Worm (Caenorhabditis elegans): ENCODE results near the gene ttr-37.

Gene ttr-37

DNA sequence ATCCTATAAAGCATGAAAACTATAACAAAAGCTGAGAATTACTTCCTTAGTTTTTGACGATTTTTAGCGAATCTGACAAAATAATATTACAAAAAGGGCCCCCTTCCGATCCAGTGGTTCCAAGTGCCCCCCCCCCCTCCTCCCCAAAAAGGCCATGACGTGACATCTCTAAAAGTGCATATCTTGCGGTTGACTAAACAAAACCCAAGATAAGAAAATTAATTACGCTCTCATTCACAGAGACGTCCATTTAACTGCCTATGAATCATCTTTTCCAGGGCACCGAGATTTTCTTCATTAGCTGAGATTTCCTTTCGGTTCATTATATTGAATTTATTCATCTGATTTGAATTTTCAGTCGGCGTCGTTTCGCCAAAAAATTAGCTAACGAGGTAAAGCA is 37.1 kb downstream of the ttr-37 start, which contains the start of gene inso-1:
inso-1 (plus strand) TSS at position 301 of the 400 bp plus-strand sequence.
- no peak for TF ChIP-seq nhr-12 (tag; optimal IDR thresholded peaks at IDR 0.05)
- TF ChIP-seq skn-1 (tag; optimal IDR thresholded peaks at IDR 0.05) = no peak
- no peak for TF ChIP-seq egl-27 (tag; optimal IDR thresholded peaks at IDR 0.05)
- TF ChIP-seq snpc-4 (tag; optimal IDR thresholded peaks at IDR 0.05) = no peak
- TF ChIP-seq elt-3 (tag; optimal IDR thresholded peaks at IDR 0.05) = no peak
- TF ChIP-seq nhr-67 (tag; optimal IDR thresholded peaks at IDR 0.05) = no peak
- no peak for TF ChIP-seq nhr-11 (tag; optimal IDR thresholded peaks at IDR 0.05)
- TF ChIP-seq ceh-9 (tag; optimal IDR thresholded peaks at IDR 0.05) = no peak
- no peak for TF ChIP-seq ceh-28 (tag; optimal IDR thresholded peaks at IDR 0.05)
- TF ChIP-seq elt-1 (tag; optimal IDR thresholded peaks at IDR 0.05) = no peak
- TF ChIP-seq lsy-12 (tag; optimal IDR thresholded peaks at IDR 0.05) = no peak

ce11 chrX:1295713-1296112 is 41.3 kb downstream of the ttr-37 start:
- TF ChIP-seq unc-62 (GFP tag; optimal IDR thresholded peaks at IDR 0.05) (no peak), lin-39 (tag; optimal IDR thresholded peaks at IDR 0.05) (no peak), nhr-12 (tag; optimal IDR thresholded peaks at IDR 0.05) (no peak), zag-1 (tag; optimal IDR thresholded peaks at IDR 0.05) (no peak), skn-1 (tag; optimal IDR thresholded peaks at IDR 0.05) (no peak), nhr-67 (tag; optimal IDR thresholded peaks at IDR 0.05) (no peak), nhr-237 (tag; optimal IDR thresholded peaks at IDR 0.05) (no peak), sea-2 (GFP tag; optimal IDR thresholded peaks at IDR 0.05) (no peak), tbx-2 (tag; optimal IDR thresholded peaks at IDR 0.05) (no peak), hmg-11 (tag; optimal IDR thresholded peaks at IDR 0.05) (no peak), ceh-82 (tag; optimal IDR thresholded peaks at IDR 0.05) (no peak), elt-2 (tag; optimal IDR thresholded peaks at IDR 0.05) (no peak), fkh-2 (tag; optimal IDR thresholded peaks at IDR 0.05) (no peak), ztf-11 (tag; optimal IDR thresholded peaks at IDR 0.05) (no peak), ama-1 (optimal IDR thresholded peaks at IDR 0.05) (no peak), pqm-1 (tag; optimal IDR thresholded peaks at IDR 0.05) (no peak), elt-1 (tag; optimal IDR thresholded peaks at IDR 0.05) (no peak), aly-2 (tag; optimal IDR thresholded peaks at IDR 0.05) (no peak)

DNA sequence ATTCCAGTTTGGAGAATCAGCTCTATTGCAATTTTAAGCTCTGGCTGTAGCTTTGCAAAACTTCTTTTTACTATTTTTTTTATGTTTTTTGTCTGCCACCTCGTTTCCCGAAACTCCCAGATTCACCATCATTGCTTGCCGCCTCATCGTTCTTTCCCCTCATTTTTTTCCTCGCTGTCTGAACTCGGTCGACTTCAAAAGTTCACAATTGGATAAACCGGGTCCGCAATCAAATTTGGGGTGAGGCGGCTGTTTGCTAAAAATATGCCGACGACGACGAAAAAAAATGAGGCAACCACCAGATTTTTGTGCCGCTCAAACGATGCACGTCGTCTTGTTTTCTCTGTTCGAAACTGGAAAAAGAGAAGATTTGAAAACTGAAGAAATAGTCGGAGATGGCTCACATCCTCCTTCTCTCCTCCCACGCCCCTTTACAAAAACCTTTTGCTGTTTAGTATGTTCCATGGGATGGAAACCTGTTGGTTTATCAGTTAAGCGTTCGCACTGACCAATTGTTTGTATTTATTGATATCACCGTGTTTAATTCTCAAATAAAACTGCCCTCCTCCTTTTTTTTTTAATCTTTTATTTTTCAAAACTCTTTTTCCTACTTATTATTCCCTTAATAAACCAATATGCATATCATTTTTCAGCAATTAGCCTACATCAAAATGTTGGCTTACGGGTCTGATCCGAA is 42.2 kb downstream of the ttr-37 start, which contains the start of gene dop-4:
dop-4 (plus strand) TSS at position 647 of the 697 bp plus-strand sequence.
- TF ChIP-seq elt-1 (tag; optimal IDR thresholded peaks at IDR 0.05) (no peak), daf-12 (tag; optimal IDR thresholded peaks at IDR 0.05) (no peak), ceh-9 (tag; optimal IDR thresholded peaks at IDR 0.05) (no peak), ceh-16 (tag; optimal IDR thresholded peaks at IDR 0.05) (no peak), snpc-4 (tag; optimal IDR thresholded peaks at IDR 0.05) (no peak), nhr-12 (tag; optimal IDR thresholded peaks at IDR 0.05) (no peak), nhr-67 (tag; optimal IDR thresholded peaks at IDR 0.05) (no peak), nhr-76 (tag; optimal IDR thresholded peaks at IDR 0.05) (no peak), mml-1 (tag; optimal IDR thresholded peaks at IDR 0.05) (no peak)

DNA sequence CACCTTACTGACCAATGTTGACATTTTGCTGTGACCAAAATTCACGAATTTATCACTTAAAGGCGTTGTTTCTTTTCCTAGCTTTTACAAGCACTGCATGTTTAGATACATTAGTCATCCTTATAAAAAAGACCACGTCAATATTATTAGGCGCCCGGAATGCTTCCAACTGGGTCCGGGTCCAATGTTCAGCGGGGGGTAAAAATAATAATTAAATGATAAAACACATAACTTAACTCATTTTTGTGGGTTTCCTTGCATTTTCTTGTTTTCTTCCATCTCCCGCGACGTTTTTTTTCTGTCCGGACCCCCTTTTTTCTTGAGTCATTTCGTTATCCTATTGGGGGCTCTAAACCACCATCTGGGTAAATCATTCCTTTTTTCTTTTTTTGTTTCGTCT is 43.5 kb downstream of the ttr-37 start:
- no peak for TF ChIP-seq ceh-82 (tag; optimal IDR thresholded peaks at IDR 0.05)
- TF ChIP-seq nhr-76 (tag; optimal IDR thresholded peaks at IDR 0.05) = no peak
- no peak for TF ChIP-seq mml-1 (tag; optimal IDR thresholded peaks at IDR 0.05)
- no peak for TF ChIP-seq nfya-1 (tag; optimal IDR thresholded peaks at IDR 0.05; ENCODE audit: insufficient read depth)

DNA sequence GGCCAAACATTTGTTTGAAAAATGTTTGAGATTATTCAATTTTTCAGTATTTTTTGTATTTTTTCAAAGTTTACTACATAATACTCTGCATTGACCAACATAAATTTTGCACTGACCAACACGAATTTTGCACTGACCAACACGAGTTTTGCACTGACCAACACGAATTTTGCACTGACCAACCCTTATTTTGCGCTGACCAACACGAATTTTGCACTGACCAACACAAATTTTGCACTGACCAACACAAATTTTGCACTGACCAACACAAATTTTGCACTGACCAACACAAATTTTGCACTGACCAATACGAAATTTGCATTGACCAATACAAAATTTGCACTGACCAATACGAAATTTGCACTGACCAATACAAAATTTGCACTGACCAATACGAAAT is 44.1 kb downstream of the ttr-37 start:
- TF ChIP-seq nhr-11 (tag; optimal IDR thresholded peaks at IDR 0.05) = no peak
- TF ChIP-seq zag-1 (tag; optimal IDR thresholded peaks at IDR 0.05) = no peak
- no peak for TF ChIP-seq snpc-4 (tag; optimal IDR thresholded peaks at IDR 0.05)
- TF ChIP-seq ceh-9 (tag; optimal IDR thresholded peaks at IDR 0.05) = no peak
- TF ChIP-seq egl-5 (tag; optimal IDR thresholded peaks at IDR 0.05) = no peak
- TF ChIP-seq mdl-1 (tag; optimal IDR thresholded peaks at IDR 0.05) = no peak
- TF ChIP-seq unc-62 (GFP tag; optimal IDR thresholded peaks at IDR 0.05) = no peak
- TF ChIP-seq elt-1 (tag; optimal IDR thresholded peaks at IDR 0.05) = no peak
- TF ChIP-seq nhr-12 (tag; optimal IDR thresholded peaks at IDR 0.05) = no peak
